Worm (Caenorhabditis elegans): ENCODE results near the gene ZK1240.3.

Gene ZK1240.3

DNA sequence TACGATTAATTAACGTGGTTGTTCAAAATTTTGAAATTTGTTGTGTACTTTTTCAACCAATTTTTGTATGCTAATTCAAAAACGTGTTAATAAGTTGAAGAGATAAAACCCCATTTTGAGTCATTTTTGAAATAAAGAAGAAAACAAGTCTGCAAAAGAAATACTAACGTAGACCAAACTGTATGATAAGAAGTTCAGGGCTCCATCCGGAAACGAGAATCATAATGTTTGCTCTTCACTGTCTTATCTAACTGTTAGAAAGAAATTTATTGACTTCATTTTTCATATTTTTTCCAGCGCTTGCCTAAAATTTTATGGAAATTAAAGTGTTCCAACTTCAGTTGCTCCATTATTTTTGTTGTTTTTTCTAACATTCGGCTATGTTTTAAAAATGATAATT, 14.6 kb upstream of the ZK1240.3 start:
- TF ChIP-seq unc-39 (tag; optimal IDR thresholded peaks at IDR 0.05): no peak
- TF ChIP-seq mls-2 (tag; optimal IDR thresholded peaks at IDR 0.05): no peak
- no peak for TF ChIP-seq snpc-4 (tag; optimal IDR thresholded peaks at IDR 0.05)
- no peak for TF ChIP-seq nhr-76 (tag; optimal IDR thresholded peaks at IDR 0.05)
- TF ChIP-seq lsy-2 (tag; optimal IDR thresholded peaks at IDR 0.05): no peak

DNA sequence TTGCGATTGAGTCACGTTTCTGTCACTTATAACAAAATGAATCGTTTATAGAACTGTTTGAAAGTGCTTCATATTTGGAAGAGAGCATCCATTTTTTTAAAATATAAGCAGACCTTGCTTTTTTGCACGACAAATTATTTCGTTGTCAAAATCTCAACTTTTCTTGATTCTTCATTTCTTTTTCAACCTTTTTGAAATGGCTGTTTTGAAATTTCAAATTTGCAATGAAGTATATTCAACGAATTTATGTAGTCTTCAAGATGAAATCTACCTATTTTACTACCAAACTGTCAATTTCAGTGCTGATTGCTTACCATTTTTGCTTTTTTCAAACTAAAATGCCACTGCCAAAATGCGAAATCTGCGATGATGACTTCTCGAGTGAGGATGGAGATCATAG, 13.4 kb upstream of the ZK1240.3 start, which contains the start of gene B0281.3:
Gene B0281.3, plus strand, starts transcription at position 301 of the 400 bp plus-strand sequence.
- TF ChIP-seq sptf-1 (tag; optimal IDR thresholded peaks at IDR 0.05) (no peak), ham-2 (GFP tag; optimal IDR thresholded peaks at IDR 0.05) (no peak), unc-39 (tag; optimal IDR thresholded peaks at IDR 0.05) (no peak), flh-1 (GFP tag; optimal IDR thresholded peaks at IDR 0.05) (no peak), pha-4 (tag; optimal IDR thresholded peaks at IDR 0.05) (no peak), bed-3 (GFP tag; optimal IDR thresholded peaks at IDR 0.05) (no peak)

DNA sequence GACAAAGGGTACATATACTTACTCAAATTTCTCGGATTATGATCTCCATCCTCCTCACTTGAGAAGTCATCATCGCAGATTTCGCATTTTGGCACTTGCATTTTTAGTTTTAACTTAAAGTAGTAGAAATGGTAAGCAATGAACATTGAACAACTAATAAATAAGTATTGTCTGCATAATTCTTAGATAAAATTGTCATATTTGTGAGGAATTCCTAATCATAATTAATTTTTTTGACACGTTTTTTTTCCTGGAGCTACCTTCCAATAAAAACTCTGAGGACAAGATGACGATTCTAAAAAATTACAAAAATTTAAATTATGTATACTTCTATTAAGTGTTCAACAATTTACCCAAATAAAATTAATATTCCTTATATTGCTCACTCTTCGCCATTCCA, 7.4 kb upstream of the ZK1240.3 start, which contains the start of the genes trim-21 and B0281.1:
Gene trim-21, minus strand, starts transcription at position 101 of the 400 bp plus-strand sequence.
Gene B0281.1, plus strand, starts transcription at position 321 of the 400 bp plus-strand sequence.
- TF ChIP-seq snpc-4 (tag; optimal IDR thresholded peaks at IDR 0.05) (no peak), sem-2 (GFP tag; optimal IDR thresholded peaks at IDR 0.05) (no peak), M03D4.4 (tag; optimal IDR thresholded peaks at IDR 0.05) (no peak), elt-3 (tag; optimal IDR thresholded peaks at IDR 0.05) (no peak), sptf-1 (tag; optimal IDR thresholded peaks at IDR 0.05) (no peak), mep-1 (tag; optimal IDR thresholded peaks at IDR 0.05) (no peak), nhr-28 (tag; optimal IDR thresholded peaks at IDR 0.05) (no peak), ztf-11 (tag; optimal IDR thresholded peaks at IDR 0.05) (no peak), zip-8 (tag; optimal IDR thresholded peaks at IDR 0.05) (no peak)

DNA sequence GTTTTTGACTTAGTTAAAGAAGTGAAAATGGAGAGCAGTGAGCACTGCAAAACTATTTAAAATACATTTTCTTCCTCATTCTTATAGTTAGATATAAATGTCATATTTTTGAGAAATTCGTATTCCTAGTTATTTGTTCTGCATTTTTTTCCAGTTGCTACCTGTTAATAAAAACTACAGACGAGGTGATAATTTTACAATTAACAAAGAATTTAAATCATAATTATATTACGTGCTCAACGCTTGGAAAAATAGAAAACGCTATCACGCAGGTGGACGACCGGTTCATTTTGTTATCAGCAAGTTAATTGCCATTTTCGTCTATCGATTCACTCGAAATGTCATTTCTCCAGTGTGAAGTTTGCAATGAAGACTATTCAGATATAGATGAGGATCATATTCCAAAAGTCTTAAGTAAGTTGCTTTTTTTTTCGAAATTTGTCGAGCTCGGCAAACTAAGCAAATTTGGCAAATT, 2.2 kb upstream of the ZK1240.3 start, which contains the start of the genes ZK1240.5 and ZK1240.9:
Gene ZK1240.5, minus strand, starts transcription at position 51 of the 475 bp plus-strand sequence.
Gene ZK1240.9, plus strand, starts transcription at position 307 of the 475 bp plus-strand sequence.
- TF ChIP-seq ham-2 (GFP tag; optimal IDR thresholded peaks at IDR 0.05): no peak

DNA sequence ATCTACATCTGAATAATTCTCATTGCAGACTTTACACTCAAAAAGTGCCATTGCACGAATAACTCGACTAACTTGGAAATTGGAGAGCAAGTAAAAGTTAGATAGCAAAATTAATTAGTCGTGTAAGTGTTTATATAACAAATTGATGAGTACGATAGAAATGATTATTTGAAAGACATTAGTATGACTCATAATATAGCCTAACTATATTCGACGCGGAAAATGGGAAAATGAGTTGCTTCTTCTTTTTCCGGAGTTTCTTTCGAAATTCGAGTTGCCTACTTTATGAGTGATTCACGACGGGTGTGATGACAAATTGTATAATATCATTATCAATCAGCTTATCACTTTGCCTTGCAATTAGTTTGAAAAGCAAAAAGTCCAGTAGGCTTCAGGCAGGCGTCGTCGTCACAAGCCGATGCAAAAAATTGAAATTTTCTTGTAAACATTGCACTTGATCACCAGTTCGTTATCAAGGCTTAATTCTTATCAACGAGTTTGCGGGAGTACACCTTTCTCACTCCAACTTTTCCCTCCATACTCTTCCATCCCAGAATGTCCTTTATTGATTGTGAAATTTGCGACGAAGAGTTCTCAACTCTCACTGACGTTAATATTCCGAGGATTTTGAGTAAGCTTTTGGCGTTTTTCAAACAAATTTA, 2.9 kb downstream of the ZK1240.3 start, which contains the start of the genes ZK1240.6 and ZK1240.2:
Gene ZK1240.6, minus strand, starts transcription at position 51 of the 662 bp plus-strand sequence.
Gene ZK1240.2, plus strand, starts transcription at position 520 of the 662 bp plus-strand sequence.
- no peak for TF ChIP-seq blmp-1 (tag; optimal IDR thresholded peaks at IDR 0.05)
- no peak for TF ChIP-seq lsy-2 (tag; optimal IDR thresholded peaks at IDR 0.05)
- TF ChIP-seq hlh-1 (tag; optimal IDR thresholded peaks at IDR 0.05): no peak
- TF ChIP-seq ceh-83 (GFP tag; optimal IDR thresholded peaks at IDR 0.05): no peak
- TF ChIP-seq mab-5 (tag; optimal IDR thresholded peaks at IDR 0.05): no peak
- TF ChIP-seq nhr-2 (tag; optimal IDR thresholded peaks at IDR 0.05): no peak
- no peak for TF ChIP-seq mls-2 (tag; optimal IDR thresholded peaks at IDR 0.05)
- TF ChIP-seq ceh-39 (tag; optimal IDR thresholded peaks at IDR 0.05): no peak
- no peak for TF ChIP-seq ces-1 (GFP tag; optimal IDR thresholded peaks at IDR 0.05)
- TF ChIP-seq mep-1 (tag; optimal IDR thresholded peaks at IDR 0.05): no peak
- no peak for TF ChIP-seq elt-3 (tag; optimal IDR thresholded peaks at IDR 0.05)
- TF ChIP-seq flh-1 (GFP tag; optimal IDR thresholded peaks at IDR 0.05): no peak
- no peak for TF ChIP-seq M03D4.4 (tag; optimal IDR thresholded peaks at IDR 0.05)
- no peak for TF ChIP-seq sem-2 (GFP tag; optimal IDR thresholded peaks at IDR 0.05)

DNA sequence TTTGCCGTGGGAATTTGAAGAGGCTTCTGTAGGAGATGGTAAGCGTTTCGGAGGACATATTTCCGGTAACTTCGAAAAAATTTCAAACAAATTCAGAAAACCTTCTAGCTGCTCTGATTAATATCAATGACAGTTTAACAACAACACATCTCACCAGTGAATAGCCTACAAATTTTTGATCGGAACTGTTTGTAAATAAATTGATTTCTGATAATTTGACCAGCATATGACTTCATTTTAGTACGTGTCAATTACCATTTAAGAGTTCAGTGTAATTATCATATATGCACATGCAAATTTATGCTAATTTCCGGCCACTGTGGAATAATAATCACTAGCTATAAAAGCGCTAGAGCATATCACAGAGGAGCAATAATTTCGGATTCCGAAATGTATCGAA, 4.8 kb downstream of the ZK1240.3 start, which contains the start of gene ZK1240.11:
Gene ZK1240.11, plus strand, starts transcription at position 301 of the 400 bp plus-strand sequence.
- TF ChIP-seq ztf-11 (tag; optimal IDR thresholded peaks at IDR 0.05) (no peak), ceh-83 (GFP tag; optimal IDR thresholded peaks at IDR 0.05) (no peak), unc-62 (GFP tag; optimal IDR thresholded peaks at IDR 0.05) (no peak), lin-32 (GFP tag; optimal IDR thresholded peaks at IDR 0.05) (no peak), unc-39 (tag; optimal IDR thresholded peaks at IDR 0.05) (no peak), mab-5 (tag; optimal IDR thresholded peaks at IDR 0.05) (no peak), hlh-1 (tag; optimal IDR thresholded peaks at IDR 0.05) (no peak), tbx-8 (GFP tag; optimal IDR thresholded peaks at IDR 0.05) (no peak), nhr-12 (tag; optimal IDR thresholded peaks at IDR 0.05) (no peak), flh-1 (GFP tag; optimal IDR thresholded peaks at IDR 0.05) (no peak), snpc-4 (tag; optimal IDR thresholded peaks at IDR 0.05) (no peak), nhr-76 (tag; optimal IDR thresholded peaks at IDR 0.05) (no peak)
